Fruit fly (Drosophila melanogaster) whole organism, embryonic: ENCODE results near the gene Ctu2.
A peak's percentile ranks its signal among the peaks of the same experiment; 100 is the strongest.

ENCODE experiments used
- Adf1 ChIP-seq: fragments of 200-800 bp; sonication (Bioruptor generic); IDR thresholded peaks from 2 replicates; pipeline ENCODE4 v1.3.6; 2022; ENCODE audit warnings: missing biosample characterization, missing genetic modification characterization
- CG10267 ChIP-seq: fragments of 200-800 bp; sonication (Bioruptor generic); optimal IDR thresholded peaks from 2 replicates; lab custom pipeline; 2018; ENCODE audit warnings: missing biosample characterization, mild to moderate bottlenecking, missing genetic modification characterization, moderate library complexity
- CG10274 ChIP-seq: fragments of 200-800 bp; sonication (Bioruptor generic); optimal IDR thresholded peaks from 3 replicates; lab custom pipeline; 2017; ENCODE audit warnings: missing biosample characterization, mild to moderate bottlenecking, missing genetic modification characterization
- CG11723 ChIP-seq: fragments of 200-800 bp; sonication (Bioruptor generic); optimal IDR thresholded peaks from 2 replicates; lab custom pipeline; 2017; ENCODE audit warnings: missing biosample characterization, mild to moderate bottlenecking, missing genetic modification characterization
- CG12236 ChIP-seq: fragments of 200-800 bp; sonication (Bioruptor generic); optimal IDR thresholded peaks from 2 replicates; lab custom pipeline; 2016; ENCODE audit warnings: missing biosample characterization, missing genetic modification characterization
- CG15269 ChIP-seq: fragments of 200-800 bp; sonication (Bioruptor generic); optimal IDR thresholded peaks from 2 replicates; lab custom pipeline; 2018; ENCODE audit warnings: missing biosample characterization, mild to moderate bottlenecking, missing genetic modification characterization, moderate library complexity
- CG17328 ChIP-seq: fragments of 200-800 bp; sonication (Bioruptor generic); IDR thresholded peaks from 2 replicates; pipeline ENCODE4 v1.3.6; 2022; ENCODE audit warnings: missing biosample characterization, missing genetic modification characterization
- CG1792 ChIP-seq: fragments of 200-800 bp; sonication (Bioruptor generic); optimal IDR thresholded peaks from 2 replicates; lab custom pipeline; 2016; ENCODE audit warnings: missing biosample characterization, missing genetic modification characterization
- CG2120 ChIP-seq: fragments of 200-800 bp; sonication (Bioruptor generic); optimal IDR thresholded peaks from 3 replicates; lab custom pipeline; 2016; ENCODE audit warnings: missing biosample characterization, missing genetic modification characterization
- CG34376 ChIP-seq: fragments of 200-800 bp; sonication (Bioruptor generic); optimal IDR thresholded peaks from 2 replicates; lab custom pipeline; 2018; ENCODE audit warnings: missing biosample characterization, mild to moderate bottlenecking, missing genetic modification characterization
- CG3726 ChIP-seq: fragments of 200-800 bp; sonication (Bioruptor generic); IDR thresholded peaks from 3 replicates; pipeline ENCODE4, ENCODE4 v1.3.6; 2022; ENCODE audit warnings: missing biosample characterization, missing genetic modification characterization
- CG3847 ChIP-seq: fragments of 200-800 bp; sonication (Bioruptor generic); IDR thresholded peaks from 2 replicates; pipeline ENCODE4 v1.3.6; 2022; ENCODE audit warnings: missing biosample characterization, missing genetic modification characterization
- CG43689 ChIP-seq: fragments of 200-800 bp; sonication (Bioruptor generic); IDR thresholded peaks from 2 replicates; pipeline ENCODE4 v1.3.6; 2022; ENCODE audit warnings: missing biosample characterization, missing genetic modification characterization
- CG5180 ChIP-seq: fragments of 200-800 bp; sonication (Bioruptor generic); optimal IDR thresholded peaks from 3 replicates; lab custom pipeline; 2017; ENCODE audit warnings: missing biosample characterization, missing genetic modification characterization, mild to moderate bottlenecking, moderate library complexity, missing genetic modification reagents
- CG6175 ChIP-seq: fragments of 200-800 bp; sonication (Bioruptor generic); IDR thresholded peaks from 3 replicates; pipeline ENCODE4 v1.3.6; 2022; ENCODE audit warnings: missing biosample characterization, missing genetic modification characterization
- CG6683 ChIP-seq: fragments of 200-800 bp; sonication (Bioruptor generic); optimal IDR thresholded peaks from 2 replicates; lab custom pipeline; 2017; ENCODE audit warnings: missing biosample characterization, mild to moderate bottlenecking, missing genetic modification characterization, missing genetic modification reagents
- CG6791 ChIP-seq: fragments of 200-800 bp; sonication (Bioruptor generic); IDR thresholded peaks from 3 replicates; pipeline ENCODE4 v1.3.6; 2022; ENCODE audit warnings: missing biosample characterization, missing genetic modification characterization; ENCODE audit not compliant: partially characterized antibody
- CG7357 ChIP-seq: fragments of 200-800 bp; sonication (Bioruptor generic); IDR thresholded peaks from 3 replicates; pipeline ENCODE4 v1.3.6; 2022; ENCODE audit warnings: missing biosample characterization, missing genetic modification characterization
- CG7928 ChIP-seq: fragments of 200-800 bp; sonication (Bioruptor generic); optimal IDR thresholded peaks from 2 replicates; lab custom pipeline; 2017; ENCODE audit warnings: missing biosample characterization, mild to moderate bottlenecking, missing genetic modification characterization
- CHES-1-like ChIP-seq: fragments of 200-800 bp; sonication (Bioruptor generic); optimal IDR thresholded peaks from 2 replicates; lab custom pipeline; 2016; ENCODE audit warnings: missing biosample characterization, missing genetic modification characterization
- CTCF ChIP-seq: fragments of 200-800 bp; sonication (Bioruptor generic); optimal IDR thresholded peaks from 2 replicates; lab custom pipeline; 2017; ENCODE audit warnings: missing biosample characterization, mild to moderate bottlenecking, missing genetic modification characterization, moderate library complexity
- Dad ChIP-seq: fragments of 200-800 bp; sonication (Bioruptor generic); optimal IDR thresholded peaks from 3 replicates; lab custom pipeline; 2016; ENCODE audit warnings: missing biosample characterization, missing genetic modification characterization
- Dbx ChIP-seq: fragments of 200-800 bp; sonication (Bioruptor generic); IDR thresholded peaks from 3 replicates; pipeline ENCODE4 v1.3.6; 2022; ENCODE audit warnings: missing biosample characterization, missing genetic modification characterization
- Dll ChIP-seq: fragments of 200-800 bp; sonication (Bioruptor generic); IDR thresholded peaks from 4 replicates; pipeline ENCODE4 v1.3.6; 2022; ENCODE audit warnings: missing biosample characterization, missing genetic modification characterization; ENCODE audit not compliant: partially characterized antibody
- Doc2 ChIP-seq: fragments of 200-800 bp; sonication (Bioruptor generic); IDR thresholded peaks from 2 replicates; pipeline ENCODE4 v1.3.6; 2022; ENCODE audit warnings: missing biosample characterization, missing genetic modification characterization
- Ets97D ChIP-seq: fragments of 200-800 bp; sonication (Bioruptor generic); optimal IDR thresholded peaks from 3 replicates; lab custom pipeline; 2016; ENCODE audit warnings: missing biosample characterization, missing genetic modification characterization
- Hmx ChIP-seq: fragments of 200-800 bp; sonication (Bioruptor generic); optimal IDR thresholded peaks from 2 replicates; lab custom pipeline; 2016; ENCODE audit warnings: missing biosample characterization, missing genetic modification characterization
- Hr39 ChIP-seq: fragments of >200 bp; optimal IDR thresholded peaks from 2 replicates; lab custom pipeline; 2017
- Hr78 ChIP-seq, 2 experiments: fragments of 200-800 bp in 1 of 2; fragments of >200 bp in 1 of 2; sonication (Bioruptor generic) in 1 of 2; optimal IDR thresholded peaks; 2 replicates each; lab custom pipeline; 2017 to 2019; ENCODE audit warnings: missing biosample characterization in 2 of 2, missing genetic modification characterization in 2 of 2, mild to moderate bottlenecking in 1 of 2, moderate library complexity in 1 of 2
- Optix ChIP-seq: fragments of 200-800 bp; sonication (Bioruptor generic); IDR thresholded peaks from 3 replicates; pipeline ENCODE4 v1.3.6; 2022; ENCODE audit warnings: missing biosample characterization, missing genetic modification characterization
- Poxn ChIP-seq: fragments of 200-800 bp; sonication (Bioruptor generic); IDR thresholded peaks from 2 replicates; pipeline ENCODE4 v1.3.6; 2022; ENCODE audit warnings: missing biosample characterization, missing genetic modification characterization
- Ptx1 ChIP-seq: fragments of 200-800 bp; sonication (Bioruptor generic); IDR thresholded peaks from 2 replicates; pipeline ENCODE4 v1.3.6; 2022; ENCODE audit warnings: missing biosample characterization, missing genetic modification characterization
- Scr ChIP-seq: fragments of 200-800 bp; sonication (Bioruptor generic); IDR thresholded peaks from 2 replicates; pipeline ENCODE4 v1.3.6; 2022; ENCODE audit warnings: missing biosample characterization, missing genetic modification characterization; ENCODE audit not compliant: partially characterized antibody
- Sox102F ChIP-seq: fragments of 200-800 bp; sonication (Bioruptor generic); optimal IDR thresholded peaks from 2 replicates; lab custom pipeline; 2018; ENCODE audit warnings: missing biosample characterization, mild to moderate bottlenecking, missing genetic modification characterization, moderate library complexity
- amos ChIP-seq: fragments of 200-800 bp; sonication (Bioruptor generic); IDR thresholded peaks from 2 replicates; pipeline ENCODE4 v1.3.6; 2022; ENCODE audit warnings: missing biosample characterization, missing genetic modification characterization; ENCODE audit not compliant: partially characterized antibody
- chm ChIP-seq: fragments of 200-800 bp; sonication (Bioruptor generic); IDR thresholded peaks from 2 replicates; pipeline ENCODE4 v1.3.6; 2022; ENCODE audit warnings: missing biosample characterization, missing genetic modification characterization
- ci ChIP-seq: fragments of 200-800 bp; sonication (Bioruptor generic); IDR thresholded peaks from 3 replicates; pipeline ENCODE4 v1.3.6; 2022; ENCODE audit warnings: missing biosample characterization, missing genetic modification characterization
- crc ChIP-seq: fragments of 200-800 bp; sonication (Bioruptor generic); optimal IDR thresholded peaks from 2 replicates; lab custom pipeline; 2016; ENCODE audit warnings: missing biosample characterization, missing genetic modification characterization
- dimm ChIP-seq: fragments of 200-800 bp; sonication (Bioruptor generic); IDR thresholded peaks from 2 replicates; pipeline ENCODE4 v1.3.6; 2022; ENCODE audit warnings: missing biosample characterization, missing genetic modification characterization
- dm ChIP-seq: fragments of 200-800 bp; sonication (Bioruptor generic); optimal IDR thresholded peaks from 3 replicates; lab custom pipeline; 2016; ENCODE audit warnings: missing biosample characterization, missing genetic modification characterization
- ftz-f1 ChIP-seq: fragments of 200-800 bp; sonication (Bioruptor generic); optimal IDR thresholded peaks from 2 replicates; lab custom pipeline; 2016; ENCODE audit warnings: missing biosample characterization, missing genetic modification characterization
- gsb ChIP-seq: fragments of 200-800 bp; sonication (Bioruptor generic); IDR thresholded peaks from 2 replicates; pipeline ENCODE4 v1.3.6; 2022; ENCODE audit warnings: missing biosample characterization, missing genetic modification characterization
- gt ChIP-seq: fragments of 200-800 bp; sonication (Bioruptor generic); IDR thresholded peaks from 2 replicates; pipeline ENCODE4 v1.3.6; 2022; ENCODE audit warnings: missing biosample characterization, missing genetic modification characterization
- nerfin-2 ChIP-seq: fragments of 200-800 bp; sonication (Bioruptor generic); IDR thresholded peaks from 2 replicates; pipeline ENCODE4 v1.3.6; 2022; ENCODE audit warnings: missing biosample characterization, missing genetic modification characterization; ENCODE audit not compliant: partially characterized antibody
- nmo ChIP-seq: fragments of 200-800 bp; sonication (Bioruptor generic); optimal IDR thresholded peaks from 2 replicates; lab custom pipeline; 2018; ENCODE audit warnings: missing biosample characterization, mild to moderate bottlenecking, missing genetic modification characterization, moderate library complexity
- salm ChIP-seq: fragments of 200-800 bp; sonication (Bioruptor generic); optimal IDR thresholded peaks from 2 replicates; lab custom pipeline; 2018; ENCODE audit warnings: missing biosample characterization, mild to moderate bottlenecking, missing genetic modification characterization
- shn ChIP-seq: fragments of 200-800 bp; sonication (Bioruptor generic); optimal IDR thresholded peaks from 3 replicates; lab custom pipeline; 2016; ENCODE audit warnings: missing biosample characterization, missing genetic modification characterization
- sna ChIP-seq: fragments of 200-800 bp; sonication (Bioruptor generic); IDR thresholded peaks from 2 replicates; pipeline ENCODE4 v1.3.6; 2022; ENCODE audit warnings: missing biosample characterization, missing genetic modification characterization; ENCODE audit not compliant: partially characterized antibody
- sr ChIP-seq: fragments of 200-800 bp; sonication (Bioruptor generic); IDR thresholded peaks from 3 replicates; pipeline ENCODE4 v1.3.6; 2022; ENCODE audit warnings: missing biosample characterization, missing genetic modification characterization
- ttk ChIP-seq: fragments of 200-800 bp; sonication (Bioruptor generic); IDR thresholded peaks from 2 replicates; pipeline ENCODE4 v2.1.2; 2022; ENCODE audit warnings: missing biosample characterization, missing genetic modification characterization
- unc-4 ChIP-seq: fragments of 200-800 bp; sonication (Bioruptor generic); IDR thresholded peaks from 2 replicates; pipeline ENCODE4 v1.3.6; 2022; ENCODE audit warnings: missing biosample characterization, missing genetic modification characterization; ENCODE audit not compliant: partially characterized antibody
- vfl ChIP-seq: fragments of 200-800 bp; sonication (Bioruptor generic); optimal IDR thresholded peaks from 2 replicates; lab custom pipeline; 2016; ENCODE audit warnings: missing biosample characterization, missing genetic modification characterization

The Ctu2 gene

DNA sequence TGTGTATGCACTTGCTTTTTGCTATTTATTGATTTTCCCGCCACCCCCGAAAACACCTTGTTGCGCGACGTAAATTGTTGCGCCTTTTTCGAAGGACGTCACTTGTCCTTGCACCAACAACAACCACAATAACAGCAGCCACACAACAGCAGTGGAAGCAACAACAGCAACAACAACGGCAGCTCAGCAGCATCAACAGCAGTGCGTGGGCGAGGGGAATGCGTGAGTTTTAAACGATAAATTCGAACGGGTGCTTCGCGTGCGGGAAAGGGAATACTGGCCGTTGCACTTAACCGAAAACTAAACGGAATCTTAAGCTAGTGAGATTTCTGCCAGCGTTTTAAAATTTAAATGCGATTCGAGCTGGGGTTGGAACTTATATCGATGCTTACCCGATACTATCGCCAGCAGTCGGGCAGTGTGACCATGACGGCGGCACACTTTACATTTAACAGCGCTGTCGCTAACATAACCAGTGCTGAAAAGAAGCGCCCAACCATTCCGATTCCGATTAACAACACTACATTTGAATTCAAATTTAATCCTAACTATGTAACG is 15.4 kb upstream of the Ctu2 start, which contains the start of gene cyst (continued):
- TF ChIP-seq Scr (GFP tag; lab: Robert Waterston, UW) (peak; percentile 97), CG15269 (no peak), CG43689 (GFP tag; lab: Robert Waterston, UW) (no peak), nmo (GFP tag; lab: Kevin White, UChicago) (peak; percentile 60), CG3726 (GFP tag; lab: Robert Waterston, UW) (no peak), CG34376 (GFP tag; lab: Kevin White, UChicago) (no peak), gsb (GFP tag; lab: Robert Waterston, UW) (no peak), Ptx1 (GFP tag; lab: Robert Waterston, UW) (peak; percentile 28; the same call in 1 of the 2 replicates), CG6175 (GFP tag; lab: Robert Waterston, UW) (no peak), vfl (GFP tag; lab: Kevin White, UChicago) (peak; percentile 44), crc (GFP tag; lab: Kevin White, UChicago) (no peak), sr (GFP tag; lab: Robert Waterston, UW) (peak; percentile 60; the same call in 1 of the 3 replicates), Poxn (GFP tag; lab: Robert Waterston, UW) (no peak), Adf1 (GFP tag; lab: Robert Waterston, UW) (peak; percentile 23; the same call in 1 of the 2 replicates), Dad (peak; percentile 66), CG17328 (GFP tag; lab: Robert Waterston, UW) (no peak), CG11723 (GFP tag; lab: Kevin White, UChicago) (no peak), CG1792 (peak; percentile 6), unc-4 (peak; percentile 97), CG7928 (GFP tag; lab: Kevin White, UChicago) (no peak), Doc2 (GFP tag; lab: Robert Waterston, UW) (no peak), CHES-1-like (GFP tag; lab: Kevin White, UChicago) (peak; percentile 69), CTCF (GFP tag; lab: Kevin White, UChicago) (peak; percentile 18), CG12236 (GFP tag; lab: Kevin White, UChicago) (no peak), shn (GFP tag; lab: Kevin White, UChicago) (peak; percentile 2), salm (tag; lab: Kevin White, UChicago) (no peak), CG10267 (peak; percentile 95), Sox102F (GFP tag; lab: Kevin White, UChicago) (no peak), Hr78 (GFP tag; optimal IDR thresholded peaks at IDR 0.05; lab: Kevin White, UChicago) (no peak), ci (GFP tag; lab: Robert Waterston, UW) (0 out of 3 replicates have a peak, but pooled peaks have one; percentile 34), chm (no peak), CG6791 (GFP tag; lab: Robert Waterston, UW) (peak; percentile 97), gt (GFP tag; lab: Robert Waterston, UW) (no peak), CG3847 (peak; percentile 82), Dll (GFP tag; lab: Robert Waterston, UW) (peak; percentile 97), dimm (GFP tag; lab: Robert Waterston, UW) (no peak), amos (GFP tag; lab: Robert Waterston, UW) (peak; percentile 97), CG10274 (GFP tag; lab: Kevin White, UChicago) (no peak), CG5180 (no peak), Optix (GFP tag; lab: Robert Waterston, UW) (no peak), CG6683 (GFP tag; lab: Kevin White, UChicago) (no peak), Hr39 (lab: Kevin White, UChicago) (no peak), Hmx (GFP tag; lab: Kevin White, UChicago) (no peak), sna (GFP tag; lab: Robert Waterston, UW) (peak; percentile 95), CG2120 (GFP tag; lab: Kevin White, UChicago) (peak; percentile 69), ftz-f1 (GFP tag; lab: Kevin White, UChicago) (peak; percentile 67), ttk (no peak), Dbx (GFP tag; lab: Robert Waterston, UW) (peak; percentile 68; the same call in 1 of the 3 replicates), nerfin-2 (peak; percentile 90), CG7357 (GFP tag; lab: Robert Waterston, UW) (no peak), dm (GFP tag; lab: Kevin White, UChicago) (peak; percentile 36), Ets97D (GFP tag; lab: Kevin White, UChicago) (peak; percentile 90)
